Worm (Caenorhabditis elegans) whole organism, L1 larva: ENCODE measurements around the gene clec-219.

Experiments
- ces-1 ChIP-seq: fragments of 150-350 bp; optimal IDR thresholded peaks from 2 replicates; lab custom pipeline; 2014; ENCODE audit warnings: missing biosample characterization, missing genetic modification reagents, missing genetic modification characterization
- zag-1 ChIP-seq: fragments of 150-350 bp; optimal IDR thresholded peaks from 2 replicates; lab custom pipeline; 2014; ENCODE audit warnings: missing biosample characterization, missing genetic modification characterization

DNA sequence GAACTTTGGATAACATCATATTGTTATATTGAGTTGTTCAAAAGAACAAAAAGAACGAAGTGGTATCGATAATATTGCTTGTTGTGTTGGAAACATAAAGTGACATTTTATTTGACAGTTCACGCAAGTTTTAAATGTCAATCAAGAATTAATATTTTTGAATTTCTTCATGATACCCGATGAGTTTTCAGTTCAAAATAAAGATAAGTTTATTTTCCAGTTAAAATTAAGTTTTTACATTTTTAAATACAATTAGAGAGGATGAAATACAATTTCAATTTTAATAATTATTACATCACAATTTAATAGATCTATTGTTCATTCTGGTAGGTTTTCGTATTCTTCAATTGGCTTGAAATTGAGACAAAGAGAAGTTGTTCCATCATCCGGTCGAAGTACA lies 20.7 kb upstream of the clec-219 start, which contains the start of gene W02D7.4:
- TF ChIP-seq ces-1 (no peak), zag-1 (tag; lab: Kevin White, UChicago) (no peak)
